Worm (Caenorhabditis elegans) whole organism, mixed stage, embryonic: ENCODE measurements around the gene F08F3.6.
"Not testable (repeated sequence)": the region's sequence is repeated elsewhere in the genome, so short reads cannot be mapped to it uniquely, and the experiment has no call there.

Experiments used
- cnd-1 ChIP-seq: fragments of 200-800 bp; sonication (Bioruptor generic); optimal IDR thresholded peaks from 2 replicates; lab custom pipeline; 2018; ENCODE audit warnings: mild to moderate bottlenecking, missing genetic modification characterization, missing compliant biosample characterization
- lsy-2 ChIP-seq: fragments of 150-350 bp; optimal IDR thresholded peaks from 2 replicates; lab custom pipeline; 2014; ENCODE audit warnings: missing biosample characterization, missing genetic modification characterization
- nhr-12 ChIP-seq: fragments of 150-350 bp; optimal IDR thresholded peaks from 2 replicates; lab custom pipeline; 2014; ENCODE audit warnings: missing biosample characterization, missing genetic modification characterization
- nhr-237 ChIP-seq: fragments of 150-350 bp; optimal IDR thresholded peaks from 2 replicates; lab custom pipeline; 2014; ENCODE audit warnings: missing biosample characterization, missing genetic modification characterization
- nhr-28 ChIP-seq: fragments of 150-350 bp; optimal IDR thresholded peaks from 2 replicates; lab custom pipeline; 2014; ENCODE audit warnings: missing biosample characterization, missing genetic modification characterization
- snpc-4 ChIP-seq: fragments of 150-350 bp; optimal IDR thresholded peaks from 2 replicates; lab custom pipeline; 2014; ENCODE audit warnings: missing biosample characterization, missing genetic modification characterization
- unc-39 ChIP-seq: fragments of 150-350 bp; optimal IDR thresholded peaks from 2 replicates; lab custom pipeline; 2014; ENCODE audit warnings: missing biosample characterization, missing genetic modification characterization

ce11 chrV:5468489-5468888 lies 48.6 kb upstream of the F08F3.6 start, which contains the start of gene ZC317.6:
- not testable (repeated sequence) for TF ChIP-seq unc-39 (tag; lab: Kevin White, UChicago); nhr-237 (tag; lab: Kevin White, UChicago); nhr-28 (tag; lab: Kevin White, UChicago); snpc-4 (tag; lab: Kevin White, UChicago); cnd-1; lsy-2 (tag; lab: Kevin White, UChicago); nhr-12 (tag; lab: Kevin White, UChicago)
